Fruit fly (Drosophila melanogaster): ENCODE data around the gene fne.

- TF ChIP-seq EcR (GFP tag; optimal IDR thresholded peaks at IDR 0.05), result no peak
- TF ChIP-seq CG32121 (GFP tag; IDR thresholded peaks at IDR 0.05), result no peak
- no peak for TF ChIP-seq fd96Ca (GFP tag; IDR thresholded peaks at IDR 0.05)
- TF ChIP-seq CG10348 (GFP tag; IDR thresholded peaks at IDR 0.05), result no peak
Measured at dm6 chrX:12986948-12987450, 69.7 kb downstream of the fne start.

All from whole organism, pupa.